Worm (Caenorhabditis elegans) whole organism, L2 larva: ENCODE measurements around the gene cyl-1.

ENCODE experiments used
- aly-2 ChIP-seq: fragments of 150-350 bp; optimal IDR thresholded peaks from 2 replicates; lab custom pipeline; 2014; ENCODE audit warnings: missing biosample characterization, missing genetic modification characterization
- dmd-4 ChIP-seq: sonication (generic microtip); optimal IDR thresholded peaks from 2 replicates; lab custom pipeline; 2017; ENCODE audit warnings: missing biosample characterization, missing genetic modification characterization
- egl-27 ChIP-seq: sonication (generic microtip); optimal IDR thresholded peaks from 3 replicates; lab custom pipeline; 2017; ENCODE audit warnings: missing biosample characterization, missing genetic modification reagents, missing genetic modification characterization
- lin-13 ChIP-seq: fragments of 150-350 bp; optimal IDR thresholded peaks from 2 replicates; lab custom pipeline; 2014; ENCODE audit warnings: missing biosample characterization, missing genetic modification reagents, missing genetic modification characterization
- lin-39 ChIP-seq: fragments of 150-350 bp; optimal IDR thresholded peaks from 2 replicates; lab custom pipeline; 2014; ENCODE audit warnings: missing biosample characterization, missing genetic modification reagents, missing genetic modification characterization
- nhr-21 ChIP-seq: fragments of 150-350 bp; optimal IDR thresholded peaks from 2 replicates; lab custom pipeline; 2014; ENCODE audit warnings: missing biosample characterization, missing genetic modification characterization
- nhr-6 ChIP-seq: fragments of 150-350 bp; optimal IDR thresholded peaks from 2 replicates; lab custom pipeline; 2014; ENCODE audit warnings: missing biosample characterization, missing genetic modification characterization
- nhr-77 ChIP-seq: fragments of 150-350 bp; optimal IDR thresholded peaks from 2 replicates; lab custom pipeline; 2014; ENCODE audit warnings: missing biosample characterization, missing genetic modification characterization
- skn-1 ChIP-seq: sonication (generic microtip); optimal IDR thresholded peaks from 2 replicates; lab custom pipeline; 2017; ENCODE audit warnings: missing biosample characterization, missing genetic modification characterization
- unc-39 ChIP-seq: fragments of 150-350 bp; optimal IDR thresholded peaks from 2 replicates; lab custom pipeline; 2014; ENCODE audit warnings: missing biosample characterization, missing genetic modification characterization
- unc-55 ChIP-seq: fragments of 150-350 bp; sonication (generic microtip); optimal IDR thresholded peaks from 3 replicates; lab custom pipeline; 2014; ENCODE audit warnings: missing biosample characterization, missing genetic modification reagents, missing genetic modification characterization
- unc-62 ChIP-seq: fragments of 150-350 bp; optimal IDR thresholded peaks from 2 replicates; lab custom pipeline; 2014; ENCODE audit warnings: missing biosample characterization, missing genetic modification reagents, missing genetic modification characterization
- zag-1 ChIP-seq: fragments of 150-350 bp; optimal IDR thresholded peaks from 2 replicates; lab custom pipeline; 2014; ENCODE audit warnings: missing biosample characterization, missing genetic modification characterization

- TF ChIP-seq egl-27 (tag; lab: Kevin White, UChicago) (no peak), dmd-4 (tag; lab: Kevin White, UChicago) (no peak), nhr-77 (tag; lab: Kevin White, UChicago) (no peak), skn-1 (tag; lab: Kevin White, UChicago) (no peak), lin-13 (GFP tag; lab: Kevin White, UChicago) (no peak), nhr-6 (no peak), unc-39 (tag; lab: Kevin White, UChicago) (no peak), zag-1 (tag; lab: Kevin White, UChicago) (no peak), unc-55 (GFP tag; lab: Kevin White, UChicago) (no peak), nhr-21 (no peak), aly-2 (no peak), unc-62 (GFP tag; lab: Kevin White, UChicago) (no peak), lin-39 (tag; lab: Kevin White, UChicago) (no peak)
These were observed 27.4 kb upstream of the cyl-1 start for ce11 chrV:12020940-12021339.
